Fruit fly (Drosophila melanogaster) S2 (cell line): ENCODE data around the gene Flad1.

Source experiments
- CG8478 ChIP-seq: fragments of >200 bp; optimal IDR thresholded peaks from 2 replicates; lab custom pipeline; 2018
- CTCF ChIP-seq, 2 experiments: fragments of >200 bp; optimal IDR thresholded peaks; 2 replicates each; lab custom pipeline; 2018

DNA sequence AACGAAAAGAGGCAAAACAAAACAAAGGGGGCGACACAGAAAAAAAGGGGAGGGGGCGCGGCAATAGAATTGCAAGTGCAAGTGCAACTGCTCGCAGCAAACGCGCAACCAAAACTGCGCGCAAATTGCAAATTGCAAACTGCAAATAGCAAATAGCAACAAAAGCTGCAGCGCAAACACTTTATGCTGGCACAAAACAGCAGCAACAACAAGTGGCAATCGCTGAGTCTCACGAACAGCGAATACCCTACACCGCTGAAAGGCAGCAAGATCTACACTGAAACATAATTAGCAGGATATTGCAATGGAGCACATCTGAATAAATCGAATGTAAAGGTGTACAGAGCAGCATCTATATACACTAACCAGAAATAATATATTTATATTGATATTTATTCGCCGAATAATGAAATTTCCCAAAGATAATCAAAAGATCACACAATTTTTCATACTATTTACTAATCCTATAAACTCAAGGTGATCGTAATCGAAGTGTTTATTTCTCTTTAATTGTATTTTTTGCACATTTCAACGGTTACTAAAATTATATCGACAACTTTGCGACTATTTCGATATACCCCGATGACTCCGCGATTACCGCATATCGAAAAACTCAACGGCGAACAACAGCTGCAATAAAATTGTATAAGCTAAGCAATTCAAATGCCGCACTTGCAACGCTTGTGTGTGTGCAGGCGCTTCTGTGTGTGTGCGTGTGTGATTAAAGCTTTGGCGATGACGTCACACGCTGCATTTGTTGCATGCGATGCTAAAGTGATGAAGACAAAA, 2.8 kb upstream of the Flad1 start, which contains the start of gene CG4404:
- TF ChIP-seq CG8478 (lab: Kevin White, UChicago): no peak
- no peak for TF ChIP-seq CTCF (optimal IDR thresholded peaks at IDR 0.05; lab: Kevin White, UChicago)
